Worm (Caenorhabditis elegans) whole organism, L2 larva: ENCODE data around the gene F40F8.5.
"Not testable (repeated sequence)": the region's sequence is repeated elsewhere in the genome, so short reads cannot be mapped to it uniquely, and the experiment has no call there.

Experiments
- C34F6.9 ChIP-seq: fragments of 150-350 bp; optimal IDR thresholded peaks from 2 replicates; lab custom pipeline; 2014; ENCODE audit warnings: missing biosample characterization, missing genetic modification characterization
- F13H6.1 ChIP-seq: sonication (generic microtip); optimal IDR thresholded peaks from 2 replicates; lab custom pipeline; 2016; ENCODE audit warnings: missing genetic modification characterization, missing compliant biosample characterization
- R02D3.7 ChIP-seq: fragments of 150-350 bp; optimal IDR thresholded peaks from 2 replicates; lab custom pipeline; 2014; ENCODE audit warnings: missing biosample characterization, missing genetic modification characterization
- Y55F3AM.14 ChIP-seq: fragments of 200-800 bp; sonication (Bioruptor generic); optimal IDR thresholded peaks from 2 replicates; lab custom pipeline; 2018; ENCODE audit warnings: mild to moderate bottlenecking, missing genetic modification characterization, missing compliant biosample characterization
- ZK546.5 ChIP-seq: sonication (generic microtip); optimal IDR thresholded peaks from 2 replicates; lab custom pipeline; 2017; ENCODE audit warnings: missing biosample characterization, missing genetic modification characterization
- alr-1 ChIP-seq: fragments of 150-350 bp; optimal IDR thresholded peaks from 2 replicates; lab custom pipeline; 2014; ENCODE audit warnings: missing biosample characterization, missing genetic modification characterization
- ama-1 ChIP-seq: fragments of 150-350 bp; optimal IDR thresholded peaks from 2 replicates; lab custom pipeline; 2018; ENCODE audit warnings: inconsistent platforms
- blmp-1 ChIP-seq: sonication (generic microtip); optimal IDR thresholded peaks from 2 replicates; lab custom pipeline; 2017; ENCODE audit warnings: missing genetic modification characterization, mild to moderate bottlenecking, missing compliant biosample characterization, antibody characterized with exemption, moderate library complexity; ENCODE audit not compliant: insufficient read depth
- ceh-82 ChIP-seq: fragments of 150-350 bp; optimal IDR thresholded peaks from 2 replicates; lab custom pipeline; 2014; ENCODE audit warnings: missing biosample characterization, missing genetic modification characterization
- crh-2 ChIP-seq: sonication (generic microtip); optimal IDR thresholded peaks from 2 replicates; lab custom pipeline; 2017; ENCODE audit warnings: missing biosample characterization, missing genetic modification characterization
- dmd-4 ChIP-seq: sonication (generic microtip); optimal IDR thresholded peaks from 2 replicates; lab custom pipeline; 2017; ENCODE audit warnings: missing biosample characterization, missing genetic modification characterization
- elt-1 ChIP-seq: fragments of 150-350 bp; optimal IDR thresholded peaks from 2 replicates; lab custom pipeline; 2014; ENCODE audit warnings: missing biosample characterization, missing genetic modification characterization
- elt-3 ChIP-seq: sonication (generic microtip); optimal IDR thresholded peaks from 2 replicates; lab custom pipeline; 2017; ENCODE audit warnings: missing biosample characterization, missing genetic modification characterization
- fos-1 ChIP-seq: fragments of 150-350 bp; optimal IDR thresholded peaks from 2 replicates; lab custom pipeline; 2014; ENCODE audit warnings: missing biosample characterization, missing genetic modification characterization
- gmeb-1 ChIP-seq: fragments of 150-350 bp; optimal IDR thresholded peaks from 2 replicates; lab custom pipeline; 2014; ENCODE audit warnings: missing biosample characterization, missing genetic modification characterization
- lin-11 ChIP-seq: fragments of 150-350 bp; sonication (generic microtip); optimal IDR thresholded peaks from 2 replicates; lab custom pipeline; 2014; ENCODE audit warnings: missing biosample characterization, missing genetic modification characterization, inconsistent platforms, mixed read lengths
- lin-13 ChIP-seq: fragments of 150-350 bp; optimal IDR thresholded peaks from 2 replicates; lab custom pipeline; 2014; ENCODE audit warnings: missing biosample characterization, missing genetic modification reagents, missing genetic modification characterization
- lsy-2 ChIP-seq, 2 experiments: fragments of 150-350 bp in 1 of 2; sonication (generic microtip) in 1 of 2; optimal IDR thresholded peaks; 2 replicates each; lab custom pipeline; 2014 to 2017; ENCODE audit warnings: missing biosample characterization in 2 of 2, missing genetic modification characterization in 2 of 2
- mab-5 ChIP-seq: fragments of 150-350 bp; optimal IDR thresholded peaks from 2 replicates; lab custom pipeline; 2014; ENCODE audit warnings: missing biosample characterization, missing genetic modification characterization
- mbf-1 ChIP-seq: sonication (generic microtip); optimal IDR thresholded peaks from 2 replicates; lab custom pipeline; 2017; ENCODE audit warnings: missing biosample characterization, missing genetic modification characterization
- mdl-1 ChIP-seq, 2 experiments: fragments of 150-350 bp in 1 of 2; sonication (generic microtip) in 1 of 2; optimal IDR thresholded peaks; 2 replicates each; lab custom pipeline; 2017; ENCODE audit warnings: missing biosample characterization in 2 of 2, missing genetic modification characterization in 2 of 2
- nhr-10 ChIP-seq: sonication (generic microtip); optimal IDR thresholded peaks from 2 replicates; lab custom pipeline; 2017; ENCODE audit warnings: missing biosample characterization, missing genetic modification characterization
- nhr-129 ChIP-seq: fragments of 150-350 bp; optimal IDR thresholded peaks from 2 replicates; lab custom pipeline; 2014; ENCODE audit warnings: missing biosample characterization, missing genetic modification characterization
- nhr-21 ChIP-seq: fragments of 150-350 bp; optimal IDR thresholded peaks from 2 replicates; lab custom pipeline; 2014; ENCODE audit warnings: missing biosample characterization, missing genetic modification characterization
- nhr-23 ChIP-seq: fragments of 150-350 bp; optimal IDR thresholded peaks from 2 replicates; lab custom pipeline; 2014; ENCODE audit warnings: missing biosample characterization, missing genetic modification reagents, missing genetic modification characterization
- nhr-237 ChIP-seq: fragments of 150-350 bp; optimal IDR thresholded peaks from 2 replicates; lab custom pipeline; 2014; ENCODE audit warnings: missing biosample characterization, missing genetic modification characterization
- nhr-25 ChIP-seq: fragments of 150-350 bp; sonication (generic microtip); optimal IDR thresholded peaks from 3 replicates; lab custom pipeline; 2014; ENCODE audit warnings: missing biosample characterization, missing genetic modification characterization
- nhr-77 ChIP-seq: fragments of 150-350 bp; optimal IDR thresholded peaks from 2 replicates; lab custom pipeline; 2014; ENCODE audit warnings: missing biosample characterization, missing genetic modification characterization
- peb-1 ChIP-seq: fragments of 150-350 bp; optimal IDR thresholded peaks from 2 replicates; lab custom pipeline; 2014; ENCODE audit warnings: missing biosample characterization, missing genetic modification characterization
- sma-3 ChIP-seq: sonication (generic microtip); optimal IDR thresholded peaks from 2 replicates; lab custom pipeline; 2016; ENCODE audit warnings: missing genetic modification reagents, missing genetic modification characterization, missing compliant biosample characterization
- snpc-4 ChIP-seq: fragments of 150-350 bp; optimal IDR thresholded peaks from 2 replicates; lab custom pipeline; 2014; ENCODE audit warnings: missing biosample characterization, missing genetic modification characterization
- unc-39 ChIP-seq: fragments of 150-350 bp; optimal IDR thresholded peaks from 2 replicates; lab custom pipeline; 2014; ENCODE audit warnings: missing biosample characterization, missing genetic modification characterization
- unc-55 ChIP-seq: fragments of 150-350 bp; sonication (generic microtip); optimal IDR thresholded peaks from 3 replicates; lab custom pipeline; 2014; ENCODE audit warnings: missing biosample characterization, missing genetic modification reagents, missing genetic modification characterization
- ztf-1 ChIP-seq: fragments of 200-800 bp; sonication (Bioruptor generic); conservative IDR thresholded peaks from 2 replicates; pipeline ENCODE4 v1.3.6; 2022; ENCODE audit warnings: missing genetic modification characterization, missing compliant biosample characterization
- ztf-4 ChIP-seq: fragments of 150-350 bp; optimal IDR thresholded peaks from 2 replicates; lab custom pipeline; 2014; ENCODE audit warnings: missing biosample characterization, missing genetic modification characterization

Gene F40F8.5

ce11 chrII:11126312-11127000 is 8.3 kb downstream of the F40F8.5 start, which contains the start of the genes rps-9 and lsm-1:
Gene rps-9, minus strand, starts transcription at chrII:11126362.
Gene lsm-1, plus strand, starts transcription at chrII:11126950.
- TF ChIP-seq lin-13 (GFP tag; lab: Kevin White, UChicago) (peak; percentile 68), dmd-4 (no peak), nhr-23 (tag; lab: Kevin White, UChicago) (no peak), mdl-1 (tag; optimal IDR thresholded peaks at IDR 0.05; lab: Kevin White, UChicago) (no peak), peb-1 (no peak), snpc-4 (tag; lab: Kevin White, UChicago) (peak; percentile 56), lin-11 (peak; percentile 81), blmp-1 (tag; lab: Kevin White, UChicago) (peak; percentile 25), nhr-10 (no peak), nhr-21 (tag; lab: Kevin White, UChicago) (peak; percentile 32), sma-3 (GFP tag; lab: Kevin White, UChicago) (peak; percentile 40), ceh-82 (no peak), gmeb-1 (tag; lab: Kevin White, UChicago) (peak; percentile 71), C34F6.9 (peak; percentile 75), unc-55 (GFP tag; lab: Kevin White, UChicago) (peak; percentile 84), ztf-4 (tag; lab: Kevin White, UChicago) (peak; percentile 52), fos-1 (tag; lab: Kevin White, UChicago) (peak; percentile 36), R02D3.7 (tag; lab: Kevin White, UChicago) (no peak), nhr-25 (tag; lab: Kevin White, UChicago) (peak; percentile 55), nhr-237 (tag; lab: Kevin White, UChicago) (no peak), nhr-129 (peak; percentile 53), Y55F3AM.14 (no peak), lsy-2 (tag; optimal IDR thresholded peaks at IDR 0.05; lab: Kevin White, UChicago) (peak; percentile 80 to 98), nhr-77 (tag; lab: Kevin White, UChicago) (no peak), elt-3 (no peak), ztf-1 (GFP tag; lab: Robert Waterston, UW) (no peak), crh-2 (peak; percentile 77), mab-5 (tag; lab: Kevin White, UChicago) (no peak), F13H6.1 (tag; lab: Kevin White, UChicago) (peak; percentile 40)
- TF ChIP-seq, all 48 proteins: peak for 16

- no peak for TF ChIP-seq F13H6.1 (tag; lab: Kevin White, UChicago)
- no peak for TF ChIP-seq peb-1
- TF ChIP-seq elt-3: no peak
- no peak for TF ChIP-seq mdl-1 (tag; optimal IDR thresholded peaks at IDR 0.05; lab: Kevin White, UChicago)
- TF ChIP-seq mbf-1 (tag; lab: Kevin White, UChicago): no peak
- no peak for TF ChIP-seq dmd-4
- TF ChIP-seq ceh-82: no peak
- TF ChIP-seq nhr-23 (tag; lab: Kevin White, UChicago): no peak
- no peak for TF ChIP-seq unc-55 (GFP tag; lab: Kevin White, UChicago)
- TF ChIP-seq nhr-237 (tag; lab: Kevin White, UChicago): no peak
- TF ChIP-seq unc-39 (tag; lab: Kevin White, UChicago): no peak
- TF ChIP-seq elt-1 (tag; lab: Kevin White, UChicago): no peak
- no peak for TF ChIP-seq alr-1
- TF ChIP-seq ama-1 (lab: Kevin White, UChicago): no peak
Measured at ce11 chrII:11125059-11125594, 9.6 kb downstream of the F40F8.5 start.

- TF ChIP-seq ama-1 (lab: Kevin White, UChicago); ZK546.5; nhr-77 (tag; lab: Kevin White, UChicago): not testable (repeated sequence)
Measured at ce11 chrII:11121800-11122199, 12.9 kb downstream of the F40F8.5 start, which contains the start of gene W10C6.2. Gene W10C6.2, minus strand, starts transcription at chrII:11121900.

- TF ChIP-seq elt-1 (tag; lab: Kevin White, UChicago) (no peak), dmd-4 (no peak)
Measured at ce11 chrII:11112419-11112818, 22.3 kb downstream of the F40F8.5 start, which contains the start of gene mat-2. Gene mat-2, plus strand, starts transcription at chrII:11112719.
